Fruit fly (Drosophila melanogaster): ENCODE data around the gene Cyp304a1.

dm6 chr3R:13009595-13009994, 46.0 kb downstream of the Cyp304a1 start, which contains the start of gene CG11656:
- TF ChIP-seq net (GFP tag; optimal IDR thresholded peaks at IDR 0.05) (no peak), spab (GFP tag; optimal IDR thresholded peaks at IDR 0.05) (no peak), achi (GFP tag; optimal IDR thresholded peaks at IDR 0.05) (no peak), CG9139 (GFP tag; optimal IDR thresholded peaks at IDR 0.05) (no peak), Sox102F (GFP tag; optimal IDR thresholded peaks at IDR 0.05) (no peak), CG32006 (GFP tag; optimal IDR thresholded peaks at IDR 0.05) (no peak), CG8632 (GFP tag; optimal IDR thresholded peaks at IDR 0.05) (no peak), CG6854 (GFP tag; optimal IDR thresholded peaks at IDR 0.05) (no peak), Lpt (GFP tag; optimal IDR thresholded peaks at IDR 0.05) (no peak), ss (GFP tag; optimal IDR thresholded peaks at IDR 0.05) (no peak), topi (GFP tag; optimal IDR thresholded peaks at IDR 0.05) (no peak)

All from whole organism, prepupa.